Worm (Caenorhabditis elegans) whole organism, L4 larva: ENCODE data around the gene Y46D2A.1.

ENCODE experiments used
- D1046.2 ChIP-seq: fragments of 200-800 bp; sonication (Bioruptor generic); IDR thresholded peaks from 2 replicates; pipeline ENCODE4 v1.3.6; 2022; ENCODE audit warnings: missing genetic modification characterization, missing compliant biosample characterization
- F10B5.3 ChIP-seq: sonication (generic microtip); optimal IDR thresholded peaks from 2 replicates; lab custom pipeline; 2016; ENCODE audit warnings: mild to moderate bottlenecking, missing genetic modification characterization, missing compliant biosample characterization
- F37D6.2 ChIP-seq: sonication (generic microtip); optimal IDR thresholded peaks from 2 replicates; lab custom pipeline; 2016; ENCODE audit warnings: mild to moderate bottlenecking, missing genetic modification characterization, missing compliant biosample characterization
- F44E2.7 ChIP-seq: fragments of 200-800 bp; sonication (Bioruptor generic); IDR thresholded peaks from 2 replicates; pipeline ENCODE4 v2.1.2; 2022; ENCODE audit warnings: missing genetic modification characterization, missing compliant biosample characterization
- F49E8.2 ChIP-seq: sonication (generic microtip); optimal IDR thresholded peaks from 2 replicates; lab custom pipeline; 2016; ENCODE audit warnings: missing compliant biosample characterization, mild to moderate bottlenecking, missing genetic modification characterization, borderline replicate concordance
- Y48G9A.11 ChIP-seq: fragments of 200-800 bp; sonication (Bioruptor generic); IDR thresholded peaks from 2 replicates; pipeline ENCODE4 v1.3.6; 2022; ENCODE audit warnings: missing genetic modification reagents, missing genetic modification characterization, missing compliant biosample characterization
- aha-1 ChIP-seq: fragments of 150-350 bp; peaks from one replicate; lab custom pipeline; 2014; ENCODE audit warnings: missing biosample characterization, missing genetic modification characterization
- aly-2 ChIP-seq: sonication (generic microtip); optimal IDR thresholded peaks from 2 replicates; lab custom pipeline; 2018; ENCODE audit warnings: missing biosample characterization, missing genetic modification characterization
- attf-4 ChIP-seq: sonication (generic microtip); optimal IDR thresholded peaks from 3 replicates; lab custom pipeline; 2017; ENCODE audit warnings: missing biosample characterization, missing genetic modification characterization
- ceh-20 ChIP-seq: fragments of 200-800 bp; sonication (Bioruptor generic); IDR thresholded peaks from 2 replicates; pipeline ENCODE4 v1.3.6; 2022; ENCODE audit warnings: missing genetic modification reagents, missing genetic modification characterization, missing compliant biosample characterization
- ceh-44 ChIP-seq: fragments of 200-800 bp; sonication (Bioruptor generic); IDR thresholded peaks from 2 replicates; pipeline ENCODE4 v1.3.6; 2022; ENCODE audit warnings: missing genetic modification reagents, missing genetic modification characterization, missing compliant biosample characterization
- ceh-62 ChIP-seq: sonication (generic microtip); optimal IDR thresholded peaks from 2 replicates; lab custom pipeline; 2017; ENCODE audit warnings: missing biosample characterization, missing genetic modification characterization
- ces-1 ChIP-seq: fragments of 150-350 bp; sonication (generic microtip); optimal IDR thresholded peaks from 4 replicates; lab custom pipeline; 2014; ENCODE audit warnings: missing biosample characterization, missing genetic modification reagents, missing genetic modification characterization
- daf-16 ChIP-seq, 3 experiments: sonication (generic microtip); optimal IDR thresholded peaks; 2 replicates each; lab custom pipeline; 2016 to 2017; ENCODE audit warnings: missing genetic modification characterization in 3 of 3, missing genetic modification reagents in 3 of 3, mild to moderate bottlenecking in 2 of 3, missing compliant biosample characterization in 2 of 3, missing biosample characterization in 1 of 3, moderate library complexity in 1 of 3
- daf-19 ChIP-seq: fragments of 200-800 bp; sonication (Bioruptor generic); conservative IDR thresholded peaks from 2 replicates; pipeline ENCODE4 v1.3.6; 2022; ENCODE audit warnings: missing genetic modification characterization, missing compliant biosample characterization
- dmd-6 ChIP-seq: fragments of 200-800 bp; sonication (Bioruptor generic); IDR thresholded peaks from 2 replicates; pipeline ENCODE4 v1.3.6; 2022; ENCODE audit warnings: missing genetic modification reagents, missing genetic modification characterization, missing compliant biosample characterization
- duxl-1 ChIP-seq: sonication (generic microtip); optimal IDR thresholded peaks from 2 replicates; lab custom pipeline; 2016; ENCODE audit warnings: mild to moderate bottlenecking, missing genetic modification characterization, moderate library complexity, missing compliant biosample characterization; ENCODE audit not compliant: poor library complexity
- egl-43 ChIP-seq: fragments of 200-800 bp; sonication (Bioruptor generic); IDR thresholded peaks from 2 replicates; pipeline ENCODE4 v1.3.6; 2022; ENCODE audit warnings: missing genetic modification reagents, missing genetic modification characterization, missing compliant biosample characterization
- fkh-10 ChIP-seq: fragments of 150-350 bp; optimal IDR thresholded peaks from 2 replicates; lab custom pipeline; 2014; ENCODE audit warnings: missing biosample characterization, missing genetic modification reagents, missing genetic modification characterization
- gei-8 ChIP-seq: fragments of 200-800 bp; sonication (Bioruptor generic); optimal IDR thresholded peaks from 2 replicates; lab custom pipeline; 2018; ENCODE audit warnings: mild to moderate bottlenecking, missing genetic modification characterization, missing compliant biosample characterization
- lin-1 ChIP-seq: fragments of 200-800 bp; sonication (Bioruptor generic); IDR thresholded peaks from 2 replicates; pipeline ENCODE4 v1.3.6; 2022; ENCODE audit warnings: missing genetic modification reagents, missing genetic modification characterization, missing compliant biosample characterization
- lin-13 ChIP-seq: fragments of 150-350 bp; optimal IDR thresholded peaks from 2 replicates; lab custom pipeline; 2014; ENCODE audit warnings: missing biosample characterization, missing genetic modification reagents, missing genetic modification characterization
- lin-15B ChIP-seq: fragments of 150-350 bp; sonication (generic microtip); optimal IDR thresholded peaks from 3 replicates; lab custom pipeline; 2014; ENCODE audit warnings: missing biosample characterization, missing genetic modification characterization
- lin-38 ChIP-seq: fragments of 200-800 bp; sonication (Bioruptor generic); IDR thresholded peaks from 2 replicates; pipeline ENCODE4 v1.3.6; 2022; ENCODE audit warnings: missing genetic modification reagents, missing genetic modification characterization, missing compliant biosample characterization
- lsy-2 ChIP-seq, 2 experiments: fragments of 150-350 bp in 1 of 2; sonication (generic microtip) in 1 of 2; optimal IDR thresholded peaks; 2 replicates each; lab custom pipeline; 2014 to 2017; ENCODE audit warnings: missing biosample characterization in 2 of 2, missing genetic modification characterization in 2 of 2
- mdl-1 ChIP-seq, 2 experiments: fragments of 150-350 bp in 1 of 2; sonication (generic microtip) in 1 of 2; optimal IDR thresholded peaks; 2 replicates each; lab custom pipeline; 2014 to 2017; ENCODE audit warnings: missing biosample characterization in 2 of 2, missing genetic modification characterization in 2 of 2
- mep-1 ChIP-seq: fragments of 150-350 bp; sonication (generic microtip); optimal IDR thresholded peaks from 3 replicates; lab custom pipeline; 2014; ENCODE audit warnings: missing biosample characterization, missing genetic modification characterization
- mxl-3 ChIP-seq: fragments of 200-800 bp; sonication (Bioruptor generic); optimal IDR thresholded peaks from 2 replicates; lab custom pipeline; 2018; ENCODE audit warnings: mild to moderate bottlenecking, missing genetic modification characterization, missing compliant biosample characterization
- nhr-11 ChIP-seq: fragments of 150-350 bp; optimal IDR thresholded peaks from 2 replicates; lab custom pipeline; 2014; ENCODE audit warnings: missing biosample characterization, missing genetic modification characterization
- nhr-237 ChIP-seq: sonication (generic microtip); optimal IDR thresholded peaks from 2 replicates; lab custom pipeline; 2017; ENCODE audit warnings: missing biosample characterization, missing genetic modification characterization
- nhr-25 ChIP-seq: sonication (generic microtip); optimal IDR thresholded peaks from 2 replicates; lab custom pipeline; 2017; ENCODE audit warnings: missing genetic modification characterization, mild to moderate bottlenecking, missing compliant biosample characterization, antibody characterized with exemption, moderate library complexity, borderline replicate concordance; ENCODE audit not compliant: insufficient read depth
- nhr-28 ChIP-seq: fragments of 150-350 bp; optimal IDR thresholded peaks from 2 replicates; lab custom pipeline; 2014; ENCODE audit warnings: missing biosample characterization, missing genetic modification characterization
- nhr-41 ChIP-seq: fragments of 200-800 bp; sonication (Bioruptor generic); IDR thresholded peaks from 2 replicates; pipeline ENCODE4 v1.3.6; 2022; ENCODE audit warnings: missing genetic modification reagents, missing genetic modification characterization, missing compliant biosample characterization
- nhr-42 ChIP-seq: fragments of 200-800 bp; sonication (Bioruptor generic); IDR thresholded peaks from 2 replicates; pipeline ENCODE4 v1.3.6; 2022; ENCODE audit warnings: missing genetic modification characterization, missing compliant biosample characterization
- nhr-77 ChIP-seq: fragments of 150-350 bp; optimal IDR thresholded peaks from 2 replicates; lab custom pipeline; 2014; ENCODE audit warnings: missing biosample characterization, missing genetic modification characterization
- pqm-1 ChIP-seq: sonication (generic microtip); optimal IDR thresholded peaks from 2 replicates; lab custom pipeline; 2017; ENCODE audit warnings: missing biosample characterization, missing genetic modification characterization
- spr-1 ChIP-seq: sonication (generic microtip); optimal IDR thresholded peaks from 2 replicates; lab custom pipeline; 2016; ENCODE audit warnings: mild to moderate bottlenecking, missing genetic modification characterization, missing compliant biosample characterization
- spr-3 ChIP-seq: fragments of 200-800 bp; sonication (Bioruptor generic); optimal IDR thresholded peaks from 2 replicates; lab custom pipeline; 2018; ENCODE audit warnings: mild to moderate bottlenecking, missing genetic modification characterization, missing compliant biosample characterization
- vab-7 ChIP-seq: fragments of 200-800 bp; sonication (Bioruptor generic); IDR thresholded peaks from 2 replicates; pipeline ENCODE4 v1.3.6; 2022; ENCODE audit warnings: missing genetic modification reagents, missing genetic modification characterization, missing compliant biosample characterization
- ztf-11 ChIP-seq: fragments of 150-350 bp; optimal IDR thresholded peaks from 2 replicates; lab custom pipeline; 2014; ENCODE audit warnings: missing biosample characterization, missing genetic modification characterization

Y46D2A.1 gene

ce11 chrII:3303582-3303981 is 18.8 kb upstream of the Y46D2A.1 start (continued):
- no peak for TF ChIP-seq nhr-41 (GFP tag; lab: Robert Waterston, UW)
- no peak for TF ChIP-seq F44E2.7 (GFP tag; lab: Robert Waterston, UW)
- TF ChIP-seq, all 104 proteins: peak for 7

- TF ChIP-seq dmd-6 (GFP tag; lab: Robert Waterston, UW) = peak; percentile 19; the same call in 1 of the 2 replicates
These were observed 12.4 kb upstream of the Y46D2A.1 start for ce11 chrII:3309963-3310362.

- TF ChIP-seq egl-43 = no peak
- TF ChIP-seq lin-38 = peak; percentile 40
- no peak for TF ChIP-seq daf-16 (GFP tag; optimal IDR thresholded peaks at IDR 0.05; lab: Kevin White, UChicago)
- TF ChIP-seq daf-16 (tag; optimal IDR thresholded peaks at IDR 0.05; lab: Kevin White, UChicago) = peak; percentile 11
- no peak for TF ChIP-seq ces-1 (GFP tag; lab: Kevin White, UChicago)
- TF ChIP-seq mdl-1 (tag; optimal IDR thresholded peaks at IDR 0.05; lab: Kevin White, UChicago) = no peak
- no peak for TF ChIP-seq mep-1 (tag; lab: Kevin White, UChicago)
- no peak for TF ChIP-seq gei-8
- no peak for TF ChIP-seq F44E2.7 (GFP tag; lab: Robert Waterston, UW)
- no peak for TF ChIP-seq aha-1 (tag; lab: Kevin White, UChicago)
- no peak for TF ChIP-seq nhr-77 (tag; lab: Kevin White, UChicago)
- no peak for TF ChIP-seq F37D6.2 (tag; lab: Kevin White, UChicago)
- TF ChIP-seq nhr-11 = no peak
- no peak for TF ChIP-seq ceh-62 (tag; lab: Kevin White, UChicago)
- TF ChIP-seq lsy-2 (tag; optimal IDR thresholded peaks at IDR 0.05; lab: Kevin White, UChicago) = no peak
- TF ChIP-seq vab-7 (GFP tag; lab: Robert Waterston, UW) = no peak
- TF ChIP-seq nhr-28 (tag; lab: Kevin White, UChicago) = peak; percentile 23
- TF ChIP-seq ceh-20 (GFP tag; lab: Robert Waterston, UW) = no peak
- TF ChIP-seq nhr-25 (tag; lab: Kevin White, UChicago) = no peak
- no peak for TF ChIP-seq attf-4 (tag; lab: Kevin White, UChicago)
- no peak for TF ChIP-seq D1046.2 (GFP tag; lab: Robert Waterston, UW)
- TF ChIP-seq ceh-44 (GFP tag; lab: Robert Waterston, UW) = no peak
- no peak for TF ChIP-seq nhr-237
- TF ChIP-seq F49E8.2 = no peak
- no peak for TF ChIP-seq F10B5.3 (tag; lab: Kevin White, UChicago)
- no peak for TF ChIP-seq lin-13
- no peak for TF ChIP-seq Y48G9A.11
- TF ChIP-seq pqm-1 (tag; lab: Kevin White, UChicago) = peak; percentile 56
- no peak for TF ChIP-seq fkh-10
- TF ChIP-seq dmd-6 (GFP tag; lab: Robert Waterston, UW) = peak; percentile 13; the same call in 1 of the 2 replicates
- no peak for TF ChIP-seq lin-15B
- TF ChIP-seq ztf-11 (tag; lab: Kevin White, UChicago) = no peak
- no peak for TF ChIP-seq spr-3 (GFP tag; lab: Kevin White, UChicago)
- no peak for TF ChIP-seq nhr-42 (GFP tag; lab: Robert Waterston, UW)
- TF ChIP-seq duxl-1 = peak; percentile 69
- TF ChIP-seq mxl-3 (GFP tag; lab: Kevin White, UChicago) = no peak
These were observed 11.2 kb upstream of the Y46D2A.1 start for ce11 chrII:3310957-3311657.

ce11 chrII:3313442-3313841 is 8.9 kb upstream of the Y46D2A.1 start, which contains the start of gene F39E9.6:
F39E9.6 (minus strand) TSS chrII:3313542.
- TF ChIP-seq daf-19 = no peak
- no peak for TF ChIP-seq ceh-44 (GFP tag; lab: Robert Waterston, UW)
- no peak for TF ChIP-seq nhr-41 (GFP tag; lab: Robert Waterston, UW)
- TF ChIP-seq mxl-3 (GFP tag; lab: Kevin White, UChicago) = no peak
- TF ChIP-seq spr-1 (tag; lab: Kevin White, UChicago) = no peak
- no peak for TF ChIP-seq egl-43
- no peak for TF ChIP-seq lin-1 (GFP tag; lab: Robert Waterston, UW)
- TF ChIP-seq aly-2 = no peak
